Worm (Caenorhabditis elegans): ENCODE results near the gene C01G10.9.
A peak's percentile ranks its signal among the peaks of the same experiment; 100 is the strongest.

C01G10.9 gene

ce11 chrV:15085335-15085800 is 3.0 kb downstream of the C01G10.9 start, which contains the start of the genes ahsa-1 and C01G10.7 (continued):
- peak; percentile 28 for TF ChIP-seq hlh-13 (GFP tag; optimal IDR thresholded peaks at IDR 0.05)
- peak; percentile 29 for TF ChIP-seq ceh-48 (tag; optimal IDR thresholded peaks at IDR 0.05)
- TF ChIP-seq pat-9 (tag; optimal IDR thresholded peaks at IDR 0.05), result no peak
- peak; percentile 94 for TF ChIP-seq ceh-14 (tag; optimal IDR thresholded peaks at IDR 0.05)
- peak; percentile 77 for TF ChIP-seq F13H6.1 (tag; optimal IDR thresholded peaks at IDR 0.05)
- peak; percentile 68 for TF ChIP-seq ceh-34 (tag; optimal IDR thresholded peaks at IDR 0.05)
- peak; percentile 66 for TF ChIP-seq eyg-1 (tag; optimal IDR thresholded peaks at IDR 0.05)
- peak; percentile 92 for TF ChIP-seq tbx-7 (tag; optimal IDR thresholded peaks at IDR 0.05)
- TF ChIP-seq fax-1 (tag; optimal IDR thresholded peaks at IDR 0.05), result peak; percentile 67
- TF ChIP-seq unc-55 (GFP tag; optimal IDR thresholded peaks at IDR 0.05), result no peak

DNA sequence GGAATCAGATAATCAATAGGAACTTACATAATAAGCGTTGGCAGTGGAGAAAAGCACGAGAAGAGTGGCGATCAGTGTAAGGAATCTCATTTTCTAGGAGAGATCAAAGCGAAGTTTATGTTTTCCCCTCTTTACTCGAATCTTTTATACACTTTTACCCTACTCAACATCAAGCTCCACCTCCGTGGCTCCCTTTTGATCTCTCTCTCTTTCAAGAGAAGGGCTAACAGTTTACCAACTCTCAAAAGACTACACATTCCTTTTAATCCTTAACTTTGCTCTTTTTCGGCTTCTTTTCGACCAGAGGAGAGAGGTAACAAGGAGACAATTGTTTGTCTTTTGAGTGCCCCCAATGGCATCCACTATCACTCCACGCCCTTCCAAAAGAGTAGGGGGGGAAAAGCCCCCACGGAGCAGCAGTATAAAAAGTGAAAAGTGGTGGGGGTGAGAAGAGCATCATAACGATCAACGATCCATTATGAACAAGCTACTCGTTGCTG is 4.9 kb downstream of the C01G10.9 start, which contains the start of the genes C01G10.15 and C01G10.6:
Gene C01G10.15, minus strand, starts transcription at position 101 of the 500 bp plus-strand sequence.
Gene C01G10.6, plus strand, starts transcription at position 450 of the 500 bp plus-strand sequence.
- TF ChIP-seq sox-2 (GFP tag; IDR thresholded peaks at IDR 0.05) (no peak), pha-2 (tag; optimal IDR thresholded peaks at IDR 0.05) (no peak), hlh-6 (tag; optimal IDR thresholded peaks at IDR 0.05) (no peak), eyg-1 (tag; optimal IDR thresholded peaks at IDR 0.05) (no peak), K02D7.2 (tag; optimal IDR thresholded peaks at IDR 0.05) (no peak), ceh-45 (GFP tag; IDR thresholded peaks at IDR 0.05) (no peak), lim-6 (tag; optimal IDR thresholded peaks at IDR 0.05) (no peak), hlh-15 (tag; optimal IDR thresholded peaks at IDR 0.05) (no peak), pag-3 (tag; optimal IDR thresholded peaks at IDR 0.05; ENCODE audit: borderline replicate concordance) (no peak), tbx-7 (tag; optimal IDR thresholded peaks at IDR 0.05) (no peak), C08G9.2 (tag; optimal IDR thresholded peaks at IDR 0.05) (no peak), dmd-4 (tag; optimal IDR thresholded peaks at IDR 0.05; ENCODE audit: borderline replicate concordance) (no peak), gmeb-2 (tag; optimal IDR thresholded peaks at IDR 0.05) (no peak), lin-11 (tag; optimal IDR thresholded peaks at IDR 0.05) (no peak), sox-4 (tag; optimal IDR thresholded peaks at IDR 0.05) (no peak), elt-4 (tag; optimal IDR thresholded peaks at IDR 0.05) (no peak), ztf-16 (tag; optimal IDR thresholded peaks at IDR 0.05) (no peak), hlh-8 (tag; optimal IDR thresholded peaks at IDR 0.05) (no peak), ahr-1 (tag; optimal IDR thresholded peaks at IDR 0.05) (no peak), ceh-14 (tag; optimal IDR thresholded peaks at IDR 0.05) (no peak)

ce11 chrV:15088613-15089012 is 6.3 kb downstream of the C01G10.9 start, which contains the start of gene C01G10.18:
TSS of gene C01G10.18 (minus strand) at chrV:15088713.
- TF ChIP-seq ref-2 (tag; optimal IDR thresholded peaks at IDR 0.05) (no peak), ceh-30 (tag; optimal IDR thresholded peaks at IDR 0.05) (no peak), pax-1 (tag; optimal IDR thresholded peaks at IDR 0.05) (no peak), ceh-34 (tag; optimal IDR thresholded peaks at IDR 0.05) (no peak), ceh-14 (tag; optimal IDR thresholded peaks at IDR 0.05) (no peak), ttx-3 (tag; optimal IDR thresholded peaks at IDR 0.05) (no peak), Y22D7AL.16 (tag; optimal IDR thresholded peaks at IDR 0.05) (no peak), syd-9 (tag; optimal IDR thresholded peaks at IDR 0.05) (no peak), hlh-30 (tag; optimal IDR thresholded peaks at IDR 0.05; ENCODE audit: insufficient read depth) (no peak), sdc-2 (tag; optimal IDR thresholded peaks at IDR 0.05) (no peak), npax-4 (tag; optimal IDR thresholded peaks at IDR 0.05) (no peak), pqm-1 (tag; optimal IDR thresholded peaks at IDR 0.05) (no peak), mec-3 (tag; optimal IDR thresholded peaks at IDR 0.05; ENCODE audit: borderline replicate concordance) (no peak), unc-86 (tag; optimal IDR thresholded peaks at IDR 0.05) (no peak), ets-4 (tag; optimal IDR thresholded peaks at IDR 0.05) (no peak), elt-2 (tag; optimal IDR thresholded peaks at IDR 0.05) (no peak), tbx-2 (tag; optimal IDR thresholded peaks at IDR 0.05) (no peak)

Measured in whole organism, late embryonic.